Worm (Caenorhabditis elegans) whole organism, young adult: ENCODE data around the gene gcy-13.

Experiments
- B0035.1 ChIP-seq: sonication (generic microtip); optimal IDR thresholded peaks from 2 replicates; lab custom pipeline; 2016; ENCODE audit warnings: missing genetic modification characterization, mild to moderate bottlenecking, missing compliant biosample characterization, missing genotype, missing genetic modification reagents
- F22D6.2 ChIP-seq: sonication (generic microtip); optimal IDR thresholded peaks from 2 replicates; lab custom pipeline; 2016; ENCODE audit warnings: mild to moderate bottlenecking, missing genetic modification characterization, missing compliant biosample characterization
- F33H1.4 ChIP-seq: fragments of 200-800 bp; sonication (Bioruptor generic); IDR thresholded peaks from 2 replicates; pipeline ENCODE4 v1.3.6; 2022; ENCODE audit warnings: missing genetic modification reagents, missing genetic modification characterization, missing compliant biosample characterization
- F52B5.7 ChIP-seq: sonication (generic microtip); optimal IDR thresholded peaks from 2 replicates; lab custom pipeline; 2016; ENCODE audit warnings: mild to moderate bottlenecking, missing genetic modification characterization, missing compliant biosample characterization
- F57C9.4 ChIP-seq: sonication (generic microtip); optimal IDR thresholded peaks from 2 replicates; lab custom pipeline; 2017; ENCODE audit warnings: mild to moderate bottlenecking, missing genetic modification characterization, missing compliant biosample characterization
- Y56A3A.18 ChIP-seq: fragments of 200-800 bp; sonication (Bioruptor generic); IDR thresholded peaks from 2 replicates; pipeline ENCODE4 v1.3.6; 2022; ENCODE audit warnings: missing genetic modification reagents, missing genetic modification characterization, missing compliant biosample characterization
- Y79H2A.3 ChIP-seq: fragments of 200-800 bp; sonication (Bioruptor generic); conservative IDR thresholded peaks from 2 replicates; pipeline ENCODE4 v1.3.6; 2022; ENCODE audit warnings: missing genetic modification reagents, missing genetic modification characterization, missing compliant biosample characterization
- ama-1 ChIP-seq, 3 experiments: fragments of 150-350 bp in 1 of 3; sonication (generic microtip) in 2 of 3; optimal IDR thresholded peaks; 2 replicates each; lab custom pipeline; 2014 to 2018; ENCODE audit warnings: missing biosample characterization in 2 of 3, missing genetic modification characterization in 2 of 3, missing genetic modification reagents in 2 of 3
- aptf-2 ChIP-seq: fragments of 200-800 bp; sonication (Bioruptor generic); conservative IDR thresholded peaks from 2 replicates; pipeline ENCODE4 v1.3.6; 2022; ENCODE audit warnings: missing genetic modification reagents, missing genetic modification characterization, missing compliant biosample characterization
- atf-7 ChIP-seq: sonication (generic microtip); optimal IDR thresholded peaks from 2 replicates; lab custom pipeline; 2017; ENCODE audit warnings: mild to moderate bottlenecking, missing genetic modification characterization, missing compliant biosample characterization
- athp-1 ChIP-seq: sonication (generic microtip); optimal IDR thresholded peaks from 2 replicates; lab custom pipeline; 2017; ENCODE audit warnings: mild to moderate bottlenecking, missing genetic modification characterization, missing compliant biosample characterization
- cebp-1 ChIP-seq, 2 experiments: fragments of 200-800 bp in 1 of 2; sonication (Bioruptor generic) in 1 of 2; sonication (generic microtip) in 1 of 2; IDR thresholded peaks in 1 of 2; optimal IDR thresholded peaks in 1 of 2; 2 replicates each; pipeline versions ENCODE4 v1.3.6 to Lab custom; 2017 to 2022; ENCODE audit warnings: missing compliant biosample characterization in 2 of 2, missing genetic modification characterization in 2 of 2, mild to moderate bottlenecking in 1 of 2, missing genetic modification reagents in 1 of 2, moderate library complexity in 1 of 2
- ceh-27 ChIP-seq: fragments of 200-800 bp; sonication (Bioruptor generic); optimal IDR thresholded peaks from 2 replicates; lab custom pipeline; 2018; ENCODE audit warnings: mild to moderate bottlenecking, missing genetic modification characterization, moderate library complexity, missing compliant biosample characterization
- chd-7 ChIP-seq: sonication (generic microtip); optimal IDR thresholded peaks from 2 replicates; lab custom pipeline; 2016; ENCODE audit warnings: mild to moderate bottlenecking, missing genetic modification characterization, moderate library complexity, missing compliant biosample characterization
- dox-1 ChIP-seq: fragments of 200-800 bp; sonication (Bioruptor generic); IDR thresholded peaks from 2 replicates; pipeline ENCODE4 v1.3.6; 2022; ENCODE audit warnings: missing genetic modification reagents, missing genetic modification characterization, missing compliant biosample characterization
- dpff-1 ChIP-seq: sonication (generic microtip); optimal IDR thresholded peaks from 2 replicates; lab custom pipeline; 2017; ENCODE audit warnings: mild to moderate bottlenecking, missing genetic modification characterization, missing compliant biosample characterization
- dpl-1 ChIP-seq: fragments of 150-350 bp; optimal IDR thresholded peaks from 2 replicates; lab custom pipeline; 2014; ENCODE audit warnings: missing biosample characterization, missing genetic modification reagents, missing genetic modification characterization
- ekl-4 ChIP-seq: fragments of 200-800 bp; sonication (Bioruptor generic); IDR thresholded peaks from 2 replicates; pipeline ENCODE4 v1.3.6; 2022; ENCODE audit warnings: missing genetic modification reagents, missing genetic modification characterization, missing compliant biosample characterization
- hlh-12 ChIP-seq: sonication (generic microtip); optimal IDR thresholded peaks from 2 replicates; lab custom pipeline; 2016; ENCODE audit warnings: missing genetic modification characterization, missing compliant biosample characterization
- hmg-1.2 ChIP-seq: fragments of 200-800 bp; sonication (Bioruptor generic); IDR thresholded peaks from 2 replicates; pipeline ENCODE4 v1.3.6; 2022; ENCODE audit warnings: missing genetic modification reagents, missing genetic modification characterization, missing compliant biosample characterization
- lsy-27 ChIP-seq: sonication (generic microtip); optimal IDR thresholded peaks from 2 replicates; lab custom pipeline; 2017; ENCODE audit warnings: missing genetic modification characterization, mild to moderate bottlenecking, missing compliant biosample characterization, antibody characterized with exemption, missing genotype, borderline replicate concordance; ENCODE audit not compliant: insufficient read depth
- mcd-1 ChIP-seq: fragments of 200-800 bp; sonication (Bioruptor generic); IDR thresholded peaks from 2 replicates; pipeline ENCODE4 v1.3.6; 2022; ENCODE audit warnings: missing genetic modification reagents, missing genetic modification characterization, missing compliant biosample characterization
- mes-4 ChIP-seq: sonication (generic microtip); optimal IDR thresholded peaks from 2 replicates; lab custom pipeline; 2016; ENCODE audit warnings: missing genotype, missing genetic modification characterization, missing compliant biosample characterization
- nfya-2 ChIP-seq: fragments of 200-800 bp; sonication (Bioruptor generic); IDR thresholded peaks from 2 replicates; pipeline ENCODE4 v1.3.6; 2022; ENCODE audit warnings: missing genetic modification reagents, missing genetic modification characterization, missing compliant biosample characterization
- nhr-80 ChIP-seq: sonication (generic microtip); optimal IDR thresholded peaks from 2 replicates; lab custom pipeline; 2016; ENCODE audit warnings: missing genetic modification characterization, missing compliant biosample characterization
- rec-8 ChIP-seq, 2 experiments: sonication (generic microtip); optimal IDR thresholded peaks; 2 replicates each; lab custom pipeline; 2016; ENCODE audit warnings: mild to moderate bottlenecking in 2 of 2, missing genetic modification characterization in 2 of 2, missing genetic modification reagents in 2 of 2, missing genotype in 2 of 2, missing biosample characterization in 1 of 2, missing compliant biosample characterization in 1 of 2, moderate library complexity in 1 of 2
- repo-1 ChIP-seq: sonication (generic microtip); optimal IDR thresholded peaks from 2 replicates; lab custom pipeline; 2017; ENCODE audit warnings: mild to moderate bottlenecking, missing genetic modification characterization, missing compliant biosample characterization
- rpc-1 ChIP-seq, 2 experiments: fragments of 150-350 bp in 1 of 2; sonication (generic microtip) in 1 of 2; optimal IDR thresholded peaks; 2 replicates each; lab custom pipeline; 2014 to 2018; ENCODE audit warnings: missing biosample characterization in 1 of 2, missing genetic modification characterization in 1 of 2, missing genetic modification reagents in 1 of 2, missing genotype in 1 of 2
- snpc-1.1 ChIP-seq: sonication (generic microtip); optimal IDR thresholded peaks from 2 replicates; lab custom pipeline; 2017; ENCODE audit warnings: missing genetic modification characterization, mild to moderate bottlenecking, missing compliant biosample characterization, antibody characterized with exemption, moderate library complexity, missing genotype, missing genetic modification reagents; ENCODE audit not compliant: insufficient read depth
- tbp1 ChIP-seq: fragments of 200-800 bp; sonication (Bioruptor generic); optimal IDR thresholded peaks from 2 replicates; lab custom pipeline; 2018; ENCODE audit warnings: mild to moderate bottlenecking, missing genetic modification characterization, missing compliant biosample characterization
- unc-130 ChIP-seq: sonication (generic microtip); optimal IDR thresholded peaks from 2 replicates; lab custom pipeline; 2016; ENCODE audit warnings: missing genetic modification reagents, missing genetic modification characterization, missing compliant biosample characterization
- unc-62 ChIP-seq: fragments of 150-350 bp; optimal IDR thresholded peaks from 2 replicates; lab custom pipeline; 2014; ENCODE audit warnings: missing biosample characterization, missing genetic modification reagents, missing genetic modification characterization
- ztf-18 ChIP-seq: sonication (generic microtip); optimal IDR thresholded peaks from 2 replicates; lab custom pipeline; 2016; ENCODE audit warnings: missing genotype, mild to moderate bottlenecking, missing genetic modification characterization, missing compliant biosample characterization
- ztf-26 ChIP-seq: sonication (generic microtip); optimal IDR thresholded peaks from 2 replicates; lab custom pipeline; 2017; ENCODE audit warnings: missing genetic modification characterization, missing compliant biosample characterization

The gcy-13 gene

ce11 chrV:12415656-12416055 lies 46.3 kb upstream of the gcy-13 start, which contains the start of gene cdr-2:
cdr-2 (minus strand) TSS chrV:12415709.
- peak; percentile 47; the same call in 1 of the 2 replicates for TF ChIP-seq cebp-1 (GFP tag; IDR thresholded peaks at IDR 0.05; lab: Robert Waterston, UW)
- no peak for TF ChIP-seq cebp-1 (tag; optimal IDR thresholded peaks at IDR 0.05; lab: Kevin White, UChicago)
- TF ChIP-seq nhr-80 (tag; lab: Kevin White, UChicago), result peak; percentile 73
- no peak for TF ChIP-seq unc-130 (GFP tag; lab: Kevin White, UChicago)

ce11 chrV:12414362-12414761 lies 45.0 kb upstream of the gcy-13 start:
- TF ChIP-seq nhr-80 (tag; lab: Kevin White, UChicago), result peak; percentile 0
- no peak for TF ChIP-seq mcd-1 (GFP tag; lab: Robert Waterston, UW)

- TF ChIP-seq ztf-26 (tag; lab: Kevin White, UChicago) (no peak), ztf-18 (no peak), rec-8 (tag; optimal IDR thresholded peaks at IDR 0.05; lab: Kevin White, UChicago) (no peak), hmg-1.2 (GFP tag; lab: Robert Waterston, UW) (peak; percentile 44; the same call in 1 of the 2 replicates), nhr-80 (tag; lab: Kevin White, UChicago) (peak; percentile 15)
These were observed 44.3 kb upstream of the gcy-13 start, which contains the start of gene cdr-6 for ce11 chrV:12413651-12414114. cdr-6 (minus strand) TSS chrV:12413701.

ce11 chrV:12412321-12412720 lies 43.0 kb upstream of the gcy-13 start:
- TF ChIP-seq dpl-1 (GFP tag; lab: Kevin White, UChicago), result no peak
- no peak for TF ChIP-seq athp-1
- TF ChIP-seq lsy-27 (tag; lab: Kevin White, UChicago), result no peak
- TF ChIP-seq atf-7 (tag; lab: Kevin White, UChicago), result no peak
- TF ChIP-seq dox-1, result no peak
- TF ChIP-seq repo-1 (tag; lab: Kevin White, UChicago), result no peak
- TF ChIP-seq F33H1.4 (GFP tag; lab: Robert Waterston, UW), result no peak
- TF ChIP-seq nfya-2, result no peak
- TF ChIP-seq F22D6.2, result no peak

ce11 chrV:12411909-12412308 lies 42.6 kb upstream of the gcy-13 start, which contains the start of gene cdr-7:
cdr-7 (minus strand) TSS chrV:12412113.
- TF ChIP-seq Y79H2A.3 (GFP tag; lab: Robert Waterston, UW) (no peak), F57C9.4 (tag; lab: Kevin White, UChicago) (no peak), tbp1 (GFP tag; lab: Kevin White, UChicago) (no peak), unc-62 (GFP tag; lab: Kevin White, UChicago) (no peak), rpc-1 (optimal IDR thresholded peaks at IDR 0.05; lab: Kevin White, UChicago) (no peak), rpc-1 (tag; optimal IDR thresholded peaks at IDR 0.05; lab: Kevin White, UChicago) (no peak), dpff-1 (no peak), Y56A3A.18 (GFP tag; lab: Robert Waterston, UW) (no peak), mes-4 (tag; lab: Kevin White, UChicago) (no peak), B0035.1 (no peak), ama-1 (optimal IDR thresholded peaks at IDR 0.05; lab: Kevin White, UChicago) (no peak), ama-1 (GFP tag; optimal IDR thresholded peaks at IDR 0.05; lab: Kevin White, UChicago) (no peak), snpc-1.1 (tag; lab: Kevin White, UChicago) (no peak), ekl-4 (GFP tag; lab: Robert Waterston, UW) (no peak), chd-7 (no peak), ceh-27 (GFP tag; lab: Kevin White, UChicago) (no peak), aptf-2 (GFP tag; lab: Robert Waterston, UW) (no peak), hlh-12 (no peak), F52B5.7 (no peak)
- TF ChIP-seq, all 124 proteins: peak for 0
